Worm (Caenorhabditis elegans) whole organism, midembryonic: ENCODE measurements around the gene sun-1.

Experiments used
- T22C8.4 ChIP-seq: fragments of 200-800 bp; sonication (Bioruptor generic); IDR thresholded peaks from 2 replicates; pipeline ENCODE4 v1.3.6; 2022; ENCODE audit warnings: missing genetic modification characterization, missing compliant biosample characterization
- cog-1 ChIP-seq: sonication (generic microtip); optimal IDR thresholded peaks from 2 replicates; lab custom pipeline; 2016; ENCODE audit warnings: missing genetic modification characterization, missing compliant biosample characterization
- flt-1 ChIP-seq: fragments of 200-800 bp; sonication (Bioruptor generic); IDR thresholded peaks from 2 replicates; pipeline ENCODE4 v1.3.6; 2022; ENCODE audit warnings: missing genetic modification characterization, missing compliant biosample characterization
- med-1 ChIP-seq: sonication (generic microtip); optimal IDR thresholded peaks from 2 replicates; lab custom pipeline; 2017; ENCODE audit warnings: missing genetic modification characterization, mild to moderate bottlenecking, missing compliant biosample characterization, antibody characterized with exemption, missing genetic modification reagents; ENCODE audit not compliant: insufficient read depth
- ref-1 ChIP-seq: fragments of 200-800 bp; sonication (Bioruptor generic); conservative IDR thresholded peaks from 2 replicates; pipeline ENCODE4 v1.3.6; 2022; ENCODE audit warnings: missing genetic modification reagents, missing genetic modification characterization, missing compliant biosample characterization

DNA sequence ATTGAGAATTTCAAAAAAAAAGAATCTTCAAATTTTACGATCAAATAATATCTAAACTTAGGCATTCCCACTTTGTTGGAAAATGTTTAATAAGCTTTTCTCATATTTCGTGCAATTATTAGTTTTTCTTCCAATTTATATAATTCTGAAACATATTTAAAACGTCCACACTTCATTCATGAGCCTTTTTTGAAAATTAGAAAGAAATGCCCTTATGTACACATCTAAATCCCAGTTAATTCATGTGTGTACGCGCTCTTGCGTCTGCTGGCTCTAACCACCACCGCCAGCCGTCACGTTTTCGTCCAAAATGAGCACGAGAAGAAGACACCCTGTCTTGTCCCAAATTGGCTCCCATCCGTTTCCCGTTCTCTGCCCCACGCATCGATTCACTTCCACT is 26.8 kb downstream of the sun-1 start:
- TF ChIP-seq med-1 (GFP tag; lab: Kevin White, UChicago), result no peak
- no peak for TF ChIP-seq flt-1 (GFP tag; lab: Robert Waterston, UW)
- TF ChIP-seq ref-1, result no peak
- TF ChIP-seq T22C8.4, result no peak
- no peak for TF ChIP-seq cog-1 (tag; lab: Kevin White, UChicago)
